Worm (Caenorhabditis elegans) whole organism, midembryonic: ENCODE data around the gene ptr-20.

Experiments
- cog-1 ChIP-seq: sonication (generic microtip); optimal IDR thresholded peaks from 2 replicates; lab custom pipeline; 2016; ENCODE audit warnings: missing genetic modification characterization, missing compliant biosample characterization
- flt-1 ChIP-seq: fragments of 200-800 bp; sonication (Bioruptor generic); IDR thresholded peaks from 2 replicates; pipeline ENCODE4 v1.3.6; 2022; ENCODE audit warnings: missing genetic modification characterization, missing compliant biosample characterization

DNA sequence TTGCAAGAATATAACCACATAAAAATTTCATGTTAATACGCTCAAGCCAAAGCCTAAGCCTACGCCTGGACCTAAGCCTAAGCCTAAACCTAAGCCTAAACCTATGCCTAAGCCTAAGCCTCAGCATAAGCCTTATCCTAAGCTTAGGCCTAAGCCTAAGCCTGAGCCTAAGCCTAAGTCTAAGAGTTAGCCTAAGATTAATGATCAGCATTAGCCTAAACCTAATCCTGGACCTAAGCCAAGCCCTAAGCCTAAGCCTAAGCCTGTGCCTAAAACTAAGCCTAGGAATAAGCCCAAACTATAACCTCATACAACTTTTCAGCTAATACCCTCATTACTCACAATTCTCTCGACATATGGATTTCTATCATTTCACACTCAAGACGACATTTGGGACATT is 384 bp downstream of the ptr-20 start:
- no peak for TF ChIP-seq flt-1 (GFP tag; lab: Robert Waterston, UW)
- TF ChIP-seq cog-1 (tag; lab: Kevin White, UChicago), result no peak
